Worm (Caenorhabditis elegans) whole organism, midembryonic: Measurements from ENCODE around the gene Y110A2AL.4.

Source experiments
- T22C8.4 ChIP-seq: fragments of 200-800 bp; sonication (Bioruptor generic); IDR thresholded peaks from 2 replicates; pipeline ENCODE4 v1.3.6; 2022; ENCODE audit warnings: missing genetic modification characterization, missing compliant biosample characterization
- cog-1 ChIP-seq: sonication (generic microtip); optimal IDR thresholded peaks from 2 replicates; lab custom pipeline; 2016; ENCODE audit warnings: missing genetic modification characterization, missing compliant biosample characterization
- klf-2 ChIP-seq: fragments of 200-800 bp; sonication (Bioruptor generic); conservative IDR thresholded peaks from 2 replicates; pipeline ENCODE4 v1.3.6; 2022; ENCODE audit warnings: missing genetic modification reagents, missing genetic modification characterization, missing compliant biosample characterization
- ref-1 ChIP-seq: fragments of 200-800 bp; sonication (Bioruptor generic); conservative IDR thresholded peaks from 2 replicates; pipeline ENCODE4 v1.3.6; 2022; ENCODE audit warnings: missing genetic modification reagents, missing genetic modification characterization, missing compliant biosample characterization

DNA sequence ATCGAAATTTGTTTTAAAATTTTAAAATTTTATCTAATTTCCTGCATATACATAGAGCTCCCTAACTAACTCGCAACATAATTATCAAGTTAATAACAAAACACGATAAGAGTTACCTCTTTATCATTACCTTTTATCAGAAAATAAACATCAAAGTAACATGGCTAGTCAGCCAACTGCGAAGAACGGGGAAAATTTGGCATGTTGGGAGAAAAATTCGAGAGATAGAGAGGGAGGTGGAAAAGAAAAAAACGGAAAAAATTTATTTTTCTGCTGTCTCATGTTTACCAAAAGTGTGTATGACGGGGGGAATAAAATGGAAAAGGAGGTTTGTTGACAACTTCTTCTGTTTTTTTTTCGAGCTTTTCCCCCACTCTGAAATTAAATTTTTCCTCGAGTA is 5.0 kb upstream of the Y110A2AL.4 start:
- TF ChIP-seq cog-1 (tag; lab: Kevin White, UChicago) (no peak), klf-2 (GFP tag; lab: Robert Waterston, UW) (no peak), ref-1 (GFP tag; lab: Robert Waterston, UW) (no peak), T22C8.4 (no peak)
